Worm (Caenorhabditis elegans): Measurements from ENCODE around the gene C15F1.8.

ce11 chrII:6928416-6928815 lies 49.2 kb downstream of the C15F1.8 start, which contains the start of gene flcn-1:
- TF ChIP-seq zag-1 (tag; optimal IDR thresholded peaks at IDR 0.05) (no peak), ama-1 (optimal IDR thresholded peaks at IDR 0.05) (no peak), pha-4 (tag; optimal IDR thresholded peaks at IDR 0.05) (peak; percentile 47)

All from whole organism, L3 larva.